Fruit fly (Drosophila melanogaster) whole organism, adult: ENCODE measurements around the gene HP6.

Source experiments
- CG14711 ChIP-seq: fragments of 200-800 bp; sonication (Bioruptor generic); optimal IDR thresholded peaks from 2 replicates; lab custom pipeline; 2018; ENCODE audit warnings: missing biosample characterization, mild to moderate bottlenecking, missing genetic modification characterization, moderate library complexity
- CG1620 ChIP-seq: fragments of 200-800 bp; sonication (Bioruptor generic); optimal IDR thresholded peaks from 2 replicates; lab custom pipeline; 2016; ENCODE audit warnings: missing biosample characterization, missing genetic modification characterization
- CG7045 ChIP-seq: fragments of 200-800 bp; sonication (Bioruptor generic); optimal IDR thresholded peaks from 2 replicates; lab custom pipeline; 2017; ENCODE audit warnings: missing biosample characterization, mild to moderate bottlenecking, missing genetic modification characterization
- Mnt ChIP-seq: fragments of 200-800 bp; sonication (Bioruptor generic); optimal IDR thresholded peaks from 2 replicates; lab custom pipeline; 2016; ENCODE audit warnings: missing biosample characterization, mild to moderate bottlenecking, missing genetic modification characterization
- bab1 ChIP-seq: fragments of 200-800 bp; sonication (Bioruptor generic); optimal IDR thresholded peaks from 3 replicates; lab custom pipeline; 2019; ENCODE audit warnings: missing biosample characterization, mild to moderate bottlenecking, missing genetic modification characterization, moderate library complexity
- tj ChIP-seq: fragments of 200-800 bp; sonication (Bioruptor generic); optimal IDR thresholded peaks from 3 replicates; lab custom pipeline; 2017; ENCODE audit warnings: missing biosample characterization, mild to moderate bottlenecking, missing genetic modification characterization, moderate library complexity

dm6 chr2L:4583306-4583705 is 5.3 kb upstream of the HP6 start:
- TF ChIP-seq CG7045: no peak
- no peak for TF ChIP-seq Mnt (GFP tag; lab: Kevin White, UChicago)
- no peak for TF ChIP-seq tj (GFP tag; lab: Kevin White, UChicago)
- TF ChIP-seq bab1 (GFP tag; lab: Kevin White, UChicago): no peak
- TF ChIP-seq CG14711 (tag; lab: Kevin White, UChicago): no peak
- TF ChIP-seq CG1620: no peak
